Fruit fly (Drosophila melanogaster) whole organism, embryonic: ENCODE data around the gene bor.
A peak's percentile ranks its signal among the peaks of the same experiment; 100 is the strongest.

Source experiments
- Bgb ChIP-seq: fragments of 200-800 bp; sonication (Bioruptor generic); IDR thresholded peaks from 2 replicates; pipeline ENCODE4 v1.3.6; 2022; ENCODE audit warnings: missing biosample characterization, missing genetic modification characterization; ENCODE audit not compliant: partially characterized antibody
- CG1024 ChIP-seq: fragments of 200-800 bp; sonication (Bioruptor generic); IDR thresholded peaks from 2 replicates; pipeline ENCODE4 v1.3.6; 2022; ENCODE audit warnings: missing biosample characterization, missing genetic modification characterization
- CG10543 ChIP-seq: fragments of 200-800 bp; sonication (Bioruptor generic); optimal IDR thresholded peaks from 3 replicates; lab custom pipeline; 2017; ENCODE audit warnings: missing biosample characterization, mild to moderate bottlenecking, missing genetic modification characterization, moderate library complexity
- CG14014 ChIP-seq: fragments of 200-800 bp; sonication (Bioruptor generic); IDR thresholded peaks from 2 replicates; pipeline ENCODE4 v1.3.6; 2022; ENCODE audit warnings: missing biosample characterization, missing genetic modification characterization
- CG16815 ChIP-seq: fragments of 200-800 bp; sonication (Bioruptor generic); optimal IDR thresholded peaks from 3 replicates; lab custom pipeline; 2017; ENCODE audit warnings: missing biosample characterization, mild to moderate bottlenecking, missing genetic modification characterization
- CG18619 ChIP-seq: fragments of 200-800 bp; sonication (Bioruptor generic); optimal IDR thresholded peaks from 3 replicates; lab custom pipeline; 2017; ENCODE audit warnings: missing biosample characterization, mild to moderate bottlenecking, missing genetic modification characterization
- CG2199 ChIP-seq: fragments of 200-800 bp; sonication (Bioruptor generic); IDR thresholded peaks from 3 replicates; pipeline ENCODE4 v1.3.6; 2022; ENCODE audit warnings: missing biosample characterization, missing genetic modification characterization
- CG32772 ChIP-seq: fragments of 200-800 bp; sonication (Bioruptor generic); IDR thresholded peaks from 2 replicates; pipeline ENCODE4 v1.3.6; 2022; ENCODE audit warnings: missing biosample characterization, missing genetic modification characterization
- CG34224 ChIP-seq: fragments of 200-800 bp; sonication (Bioruptor generic); IDR thresholded peaks from 3 replicates; pipeline ENCODE4 v1.3.6; 2022; ENCODE audit warnings: missing biosample characterization, missing genetic modification characterization; ENCODE audit not compliant: partially characterized antibody
- CG34422 ChIP-seq: fragments of 200-800 bp; sonication (Bioruptor generic); IDR thresholded peaks from 3 replicates; pipeline ENCODE4 v1.3.6; 2022; ENCODE audit warnings: missing biosample characterization, missing genetic modification characterization
- CG3726 ChIP-seq: fragments of 200-800 bp; sonication (Bioruptor generic); IDR thresholded peaks from 3 replicates; pipeline ENCODE4, ENCODE4 v1.3.6; 2022; ENCODE audit warnings: missing biosample characterization, missing genetic modification characterization
- CG4328 ChIP-seq: fragments of 200-800 bp; sonication (Bioruptor generic); optimal IDR thresholded peaks from 3 replicates; lab custom pipeline; 2017; ENCODE audit warnings: missing biosample characterization, missing genetic modification reagents, missing genetic modification characterization
- CG6175 ChIP-seq: fragments of 200-800 bp; sonication (Bioruptor generic); IDR thresholded peaks from 3 replicates; pipeline ENCODE4 v1.3.6; 2022; ENCODE audit warnings: missing biosample characterization, missing genetic modification characterization
- CG6791 ChIP-seq: fragments of 200-800 bp; sonication (Bioruptor generic); IDR thresholded peaks from 3 replicates; pipeline ENCODE4 v1.3.6; 2022; ENCODE audit warnings: missing biosample characterization, missing genetic modification characterization; ENCODE audit not compliant: partially characterized antibody
- CG9437 ChIP-seq: fragments of 200-800 bp; sonication (Bioruptor generic); optimal IDR thresholded peaks from 2 replicates; lab custom pipeline; 2018; ENCODE audit warnings: missing biosample characterization, mild to moderate bottlenecking, missing genetic modification characterization
- CoRest ChIP-seq: fragments of 200-800 bp; sonication (Bioruptor generic); optimal IDR thresholded peaks from 3 replicates; lab custom pipeline; 2018; ENCODE audit warnings: missing biosample characterization, mild to moderate bottlenecking, missing genetic modification characterization, moderate library complexity
- Doc3 ChIP-seq: fragments of 200-800 bp; sonication (Bioruptor generic); IDR thresholded peaks from 3 replicates; pipeline ENCODE4 v1.3.6; 2022; ENCODE audit warnings: missing biosample characterization, missing genetic modification characterization; ENCODE audit not compliant: partially characterized antibody
- Eip74EF ChIP-seq, 2 experiments: fragments of 200-800 bp in 1 of 2; fragments of >200 bp in 1 of 2; sonication (Bioruptor generic) in 1 of 2; optimal IDR thresholded peaks; 2 replicates each; lab custom pipeline; 2017 to 2019; ENCODE audit warnings: missing biosample characterization in 2 of 2, missing genetic modification characterization in 2 of 2, mild to moderate bottlenecking in 1 of 2, moderate library complexity in 1 of 2
- Fer3 ChIP-seq: fragments of 200-800 bp; sonication (Bioruptor generic); optimal IDR thresholded peaks from 2 replicates; lab custom pipeline; 2018; ENCODE audit warnings: missing biosample characterization, mild to moderate bottlenecking, missing genetic modification characterization, moderate library complexity
- Hsf ChIP-seq: fragments of 200-800 bp; sonication (Bioruptor generic); optimal IDR thresholded peaks from 3 replicates; lab custom pipeline; 2016; ENCODE audit warnings: missing biosample characterization, missing genetic modification characterization
- Mrtf ChIP-seq: fragments of 200-800 bp; sonication (Bioruptor generic); IDR thresholded peaks from 3 replicates; pipeline ENCODE4 v1.3.6; 2022; ENCODE audit warnings: missing biosample characterization, missing genetic modification characterization
- Ravus ChIP-seq: fragments of 200-800 bp; sonication (Bioruptor generic); IDR thresholded peaks from 2 replicates; pipeline ENCODE4 v1.3.6; 2022; ENCODE audit warnings: missing biosample characterization, missing genetic modification characterization
- Sox102F ChIP-seq: fragments of 200-800 bp; sonication (Bioruptor generic); optimal IDR thresholded peaks from 2 replicates; lab custom pipeline; 2018; ENCODE audit warnings: missing biosample characterization, mild to moderate bottlenecking, missing genetic modification characterization, moderate library complexity
- abd-A ChIP-seq: fragments of 200-800 bp; sonication (Bioruptor generic); optimal IDR thresholded peaks from 3 replicates; lab custom pipeline; 2019; ENCODE audit warnings: missing biosample characterization, mild to moderate bottlenecking, missing genetic modification characterization, moderate library complexity
- amos ChIP-seq: fragments of 200-800 bp; sonication (Bioruptor generic); IDR thresholded peaks from 2 replicates; pipeline ENCODE4 v1.3.6; 2022; ENCODE audit warnings: missing biosample characterization, missing genetic modification characterization; ENCODE audit not compliant: partially characterized antibody
- ato ChIP-seq: fragments of 200-800 bp; sonication (Bioruptor generic); IDR thresholded peaks from 2 replicates; pipeline ENCODE4 v1.3.6; 2022; ENCODE audit warnings: missing biosample characterization, missing genetic modification characterization; ENCODE audit not compliant: partially characterized antibody
- ci ChIP-seq: fragments of 200-800 bp; sonication (Bioruptor generic); IDR thresholded peaks from 3 replicates; pipeline ENCODE4 v1.3.6; 2022; ENCODE audit warnings: missing biosample characterization, missing genetic modification characterization
- dm ChIP-seq: fragments of 200-800 bp; sonication (Bioruptor generic); optimal IDR thresholded peaks from 3 replicates; lab custom pipeline; 2016; ENCODE audit warnings: missing biosample characterization, missing genetic modification characterization
- eyg ChIP-seq: fragments of 200-800 bp; sonication (Bioruptor generic); optimal IDR thresholded peaks from 3 replicates; lab custom pipeline; 2016; ENCODE audit warnings: missing biosample characterization, missing genetic modification characterization
- ftz-f1 ChIP-seq: fragments of 200-800 bp; sonication (Bioruptor generic); optimal IDR thresholded peaks from 2 replicates; lab custom pipeline; 2016; ENCODE audit warnings: missing biosample characterization, missing genetic modification characterization
- gce ChIP-seq: fragments of 200-800 bp; sonication (Bioruptor generic); IDR thresholded peaks from 3 replicates; pipeline ENCODE4 v1.3.6; 2022; ENCODE audit warnings: missing biosample characterization, missing genetic modification characterization
- gro ChIP-seq: fragments of 200-800 bp; sonication (Bioruptor generic); optimal IDR thresholded peaks from 2 replicates; lab custom pipeline; 2016; ENCODE audit warnings: missing biosample characterization, missing genetic modification characterization
- mld ChIP-seq: fragments of 200-800 bp; sonication (Bioruptor generic); IDR thresholded peaks from 3 replicates; pipeline ENCODE4 v1.3.6; 2022; ENCODE audit warnings: missing biosample characterization, missing genetic modification characterization; ENCODE audit not compliant: partially characterized antibody
- odd ChIP-seq: fragments of 200-800 bp; sonication (Bioruptor generic); optimal IDR thresholded peaks from 2 replicates; lab custom pipeline; 2017; ENCODE audit warnings: missing biosample characterization, mild to moderate bottlenecking, missing genetic modification characterization
- onecut ChIP-seq: fragments of 200-800 bp; sonication (Bioruptor generic); IDR thresholded peaks from 2 replicates; pipeline ENCODE4 v1.3.6; 2022; ENCODE audit warnings: missing biosample characterization, missing genetic modification characterization
- otp ChIP-seq: fragments of 200-800 bp; sonication (Bioruptor generic); IDR thresholded peaks from 3 replicates; pipeline ENCODE4, ENCODE4 v1.3.6; 2022; ENCODE audit warnings: missing biosample characterization, missing genetic modification characterization
- pb ChIP-seq: fragments of 200-800 bp; sonication (Bioruptor generic); optimal IDR thresholded peaks from 3 replicates; lab custom pipeline; 2016; ENCODE audit warnings: missing biosample characterization, missing genetic modification characterization
- pfk ChIP-seq: fragments of 200-800 bp; sonication (Bioruptor generic); optimal IDR thresholded peaks from 2 replicates; lab custom pipeline; 2018; ENCODE audit warnings: missing biosample characterization, mild to moderate bottlenecking, missing genetic modification characterization, moderate library complexity
- phol ChIP-seq: fragments of 200-800 bp; sonication (Bioruptor generic); optimal IDR thresholded peaks from 3 replicates; lab custom pipeline; 2018; ENCODE audit warnings: missing biosample characterization, mild to moderate bottlenecking, missing genetic modification characterization, moderate library complexity
- prd ChIP-seq, 3 experiments: fragments of >200 bp in 2 of 3; fragments of 200-800 bp in 1 of 3; sonication (Bioruptor generic) in 1 of 3; optimal IDR thresholded peaks in 2 of 3; IDR thresholded peaks in 1 of 3; 2 replicates in 2 of 3; 3 replicates in 1 of 3; pipeline versions ENCODE4 v1.3.6 to Lab custom; 2017 to 2022; ENCODE audit warnings: missing biosample characterization in 1 of 3, missing genetic modification characterization in 1 of 3
- pros ChIP-seq: fragments of 200-800 bp; sonication (Bioruptor generic); optimal IDR thresholded peaks from 3 replicates; lab custom pipeline; 2019; ENCODE audit warnings: missing biosample characterization, mild to moderate bottlenecking, missing genetic modification characterization, moderate library complexity
- row ChIP-seq: fragments of 200-800 bp; sonication (Bioruptor generic); IDR thresholded peaks from 3 replicates; pipeline ENCODE4 v1.3.6; 2022; ENCODE audit warnings: missing biosample characterization, missing genetic modification characterization
- sens ChIP-seq: fragments of 200-800 bp; sonication (Bioruptor generic); peaks from one replicate; lab custom pipeline; 2016; ENCODE audit warnings: missing biosample characterization, missing genetic modification characterization
- ssp ChIP-seq: fragments of 200-800 bp; sonication (Bioruptor generic); IDR thresholded peaks from 2 replicates; pipeline ENCODE4 v1.3.6; 2022; ENCODE audit warnings: missing biosample characterization, missing genetic modification characterization
- tin ChIP-seq: fragments of 200-800 bp; sonication (Bioruptor generic); optimal IDR thresholded peaks from 3 replicates; lab custom pipeline; 2016; ENCODE audit warnings: missing biosample characterization, missing genetic modification characterization
- tio ChIP-seq: fragments of 200-800 bp; sonication (Bioruptor generic); optimal IDR thresholded peaks from 2 replicates; lab custom pipeline; 2017; ENCODE audit warnings: missing biosample characterization, missing genetic modification characterization, inconsistent platforms
- tna ChIP-seq: fragments of 200-800 bp; sonication (Bioruptor generic); IDR thresholded peaks from 2 replicates; pipeline ENCODE4 v1.3.6; 2022; ENCODE audit warnings: missing biosample characterization, missing genetic modification characterization; ENCODE audit not compliant: partially characterized antibody

Gene bor

dm6 chr3R:16223252-16224037 is 40.5 kb downstream of the bor start (continued):
- no peak for TF ChIP-seq CG34224 (GFP tag; lab: Robert Waterston, UW)
- no peak for TF ChIP-seq odd (GFP tag; lab: Kevin White, UChicago)
- TF ChIP-seq onecut (GFP tag; lab: Robert Waterston, UW), result peak; percentile 22; the same call in 1 of the 2 replicates
- TF ChIP-seq CG16815 (GFP tag; lab: Kevin White, UChicago), result peak; percentile 1
- TF ChIP-seq gro (GFP tag; lab: Kevin White, UChicago), result no peak
- peak; percentile 99 for TF ChIP-seq CG2199 (GFP tag; lab: Robert Waterston, UW)
- peak; percentile 31 for TF ChIP-seq dm (GFP tag; lab: Kevin White, UChicago)
- TF ChIP-seq phol (tag; lab: Kevin White, UChicago), result peak; percentile 53
- no peak for TF ChIP-seq ssp (GFP tag; lab: Robert Waterston, UW)
- TF ChIP-seq tna, result no peak
- peak; percentile 20 for TF ChIP-seq pfk
- TF ChIP-seq ci (GFP tag; lab: Robert Waterston, UW), result peak; percentile 67; the same call in 2 of the 3 replicates
- TF ChIP-seq sens (GFP tag; lab: Kevin White, UChicago), result peak; percentile 62
- TF ChIP-seq prd (optimal IDR thresholded peaks at IDR 0.05; lab: Kevin White, UChicago), result no peak
- TF ChIP-seq prd (GFP tag; IDR thresholded peaks at IDR 0.05; lab: Robert Waterston, UW), result peak; percentile 47; the same call in 1 of the 3 replicates
- no peak for TF ChIP-seq Ravus (GFP tag; lab: Robert Waterston, UW)
- peak; percentile 44 for TF ChIP-seq ftz-f1
- TF ChIP-seq Bgb, result peak; percentile 49
- TF ChIP-seq CG6175 (GFP tag; lab: Robert Waterston, UW), result peak; percentile 80
- TF ChIP-seq abd-A (tag; lab: Kevin White, UChicago), result peak; percentile 90
- no peak for TF ChIP-seq ato (GFP tag; lab: Robert Waterston, UW)
- no peak for TF ChIP-seq CG34422 (GFP tag; lab: Robert Waterston, UW)
- 0 out of 2 replicates have a peak, but pooled peaks have one; percentile 3 for TF ChIP-seq CG1024 (GFP tag; lab: Robert Waterston, UW)
- no peak for TF ChIP-seq CG4328 (GFP tag; lab: Kevin White, UChicago)
- TF ChIP-seq CoRest (tag; lab: Kevin White, UChicago), result peak; percentile 39
- TF ChIP-seq Hsf (GFP tag; lab: Kevin White, UChicago), result peak; percentile 11
- peak; percentile 27 for TF ChIP-seq CG9437 (GFP tag; lab: Kevin White, UChicago)
- TF ChIP-seq tio (GFP tag; lab: Kevin White, UChicago), result peak; percentile 40
- no peak for TF ChIP-seq Mrtf
- peak; percentile 57 for TF ChIP-seq Sox102F (GFP tag; lab: Kevin White, UChicago)
- TF ChIP-seq CG6791 (GFP tag; lab: Robert Waterston, UW), result peak; percentile 52; the same call in 1 of the 3 replicates
- TF ChIP-seq amos (GFP tag; lab: Robert Waterston, UW), result no peak; the same call in 1 of the 2 replicates
- TF ChIP-seq otp (GFP tag; lab: Robert Waterston, UW), result peak; percentile 56; the same call in 1 of the 3 replicates
- peak; percentile 3 for TF ChIP-seq eyg
- peak; percentile 38; the same call in 1 of the 2 replicates for TF ChIP-seq CG32772
- peak; percentile 72 for TF ChIP-seq CG10543 (GFP tag; lab: Kevin White, UChicago)
- peak; percentile 34 for TF ChIP-seq CG18619 (GFP tag; lab: Kevin White, UChicago)
- no peak; the same call in 1 of the 3 replicates for TF ChIP-seq row
- no peak; the same call in 1 of the 2 replicates for TF ChIP-seq CG14014 (GFP tag; lab: Robert Waterston, UW)
- peak; percentile 51; the same call in 1 of the 3 replicates for TF ChIP-seq CG3726 (GFP tag; lab: Robert Waterston, UW)
- no peak for TF ChIP-seq tin
- TF ChIP-seq pros (GFP tag; lab: Kevin White, UChicago), result peak; percentile 49
- TF ChIP-seq Eip74EF (GFP tag; optimal IDR thresholded peaks at IDR 0.05; lab: Kevin White, UChicago), result peak in 1 of 2 experiments; percentile 23
- peak; percentile 36 for TF ChIP-seq pb (GFP tag; lab: Kevin White, UChicago)
- TF ChIP-seq Fer3 (tag; lab: Kevin White, UChicago), result peak; percentile 16
- 0 out of 3 replicates have a peak, but pooled peaks have one; percentile 42 for TF ChIP-seq gce (GFP tag; lab: Robert Waterston, UW)
- no peak for TF ChIP-seq Doc3 (GFP tag; lab: Robert Waterston, UW)
- TF ChIP-seq mld, result no peak
